Fruit fly (Drosophila melanogaster) whole organism, larva: ENCODE results near the gene CG33271.

ENCODE experiments used
- noc ChIP-seq: fragments of 200-800 bp; sonication (Bioruptor generic); optimal IDR thresholded peaks from 3 replicates; lab custom pipeline; 2019; ENCODE audit warnings: missing biosample characterization, mild to moderate bottlenecking, missing genetic modification characterization, moderate library complexity

CG33271 gene

DNA sequence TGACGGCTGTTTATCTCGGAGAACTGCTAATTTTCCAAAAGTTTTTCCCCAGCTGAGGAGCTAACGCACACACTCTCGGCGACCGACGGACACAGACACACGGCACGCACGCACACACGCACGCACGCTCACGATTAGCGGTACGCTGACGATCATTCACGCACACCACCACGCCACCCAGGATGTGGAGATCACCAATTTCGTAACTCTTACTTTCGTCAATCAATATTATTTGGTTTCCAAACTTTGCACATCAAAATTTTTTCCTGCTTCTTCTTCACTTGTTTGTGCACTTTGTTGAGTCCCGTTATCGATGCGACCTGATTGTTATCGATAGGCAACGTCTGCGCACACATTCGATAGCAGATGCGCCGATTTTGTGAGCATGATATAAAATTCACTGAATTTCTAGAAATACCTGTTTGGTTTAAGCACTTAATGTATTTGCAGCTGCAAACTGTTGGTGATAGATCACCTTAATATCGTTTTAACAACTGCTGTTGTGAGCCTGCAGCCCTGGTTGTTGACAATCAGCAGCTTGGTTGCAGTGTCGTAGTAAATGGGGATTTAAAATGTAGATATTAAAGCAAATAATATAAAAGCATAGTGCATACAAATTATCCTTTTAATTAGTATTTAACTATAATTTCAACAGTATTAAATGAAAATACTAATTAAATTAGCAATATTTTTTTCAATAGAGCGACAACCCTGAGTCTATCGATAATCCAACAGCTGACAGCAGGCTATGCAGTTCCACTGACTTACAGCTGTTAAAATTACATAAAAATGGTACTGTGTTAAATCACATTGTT is 15.1 kb downstream of the CG33271 start, which contains the start of the genes CG7394 and Mob2:
CG7394 (plus strand) TSS at position 51 of the 815 bp plus-strand sequence.
Mob2 (minus strand) TSS at position 288 of the 815 bp plus-strand sequence.
- peak; percentile 88 for TF ChIP-seq noc (tag; lab: Kevin White, UChicago)

DNA sequence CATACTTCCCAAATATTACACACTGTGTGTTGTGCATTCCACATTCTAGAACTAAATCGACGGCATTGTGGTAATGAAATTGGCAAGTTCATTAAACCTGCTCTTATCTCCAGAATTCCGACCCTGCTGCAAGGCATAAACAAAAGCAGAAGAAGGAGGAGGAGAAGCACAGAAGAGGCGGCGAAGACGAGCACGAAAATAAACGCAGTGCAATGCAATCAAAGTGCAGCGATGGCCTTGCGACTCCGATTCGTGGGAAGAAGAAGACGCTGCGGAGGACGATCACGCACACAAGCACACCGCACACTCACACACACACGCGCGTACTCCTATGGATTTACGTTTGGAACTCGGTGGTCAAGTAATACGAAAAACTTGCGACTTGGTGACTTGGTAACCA is 16.4 kb downstream of the CG33271 start:
- no peak for TF ChIP-seq noc (tag; lab: Kevin White, UChicago)

dm6 chr3L:11557209-11557608 is 20.1 kb downstream of the CG33271 start:
- TF ChIP-seq noc (tag; lab: Kevin White, UChicago), result no peak

- peak; percentile 41 for TF ChIP-seq noc (tag; lab: Kevin White, UChicago)
These were observed 20.7 kb downstream of the CG33271 start for dm6 chr3L:11556637-11557036.

DNA sequence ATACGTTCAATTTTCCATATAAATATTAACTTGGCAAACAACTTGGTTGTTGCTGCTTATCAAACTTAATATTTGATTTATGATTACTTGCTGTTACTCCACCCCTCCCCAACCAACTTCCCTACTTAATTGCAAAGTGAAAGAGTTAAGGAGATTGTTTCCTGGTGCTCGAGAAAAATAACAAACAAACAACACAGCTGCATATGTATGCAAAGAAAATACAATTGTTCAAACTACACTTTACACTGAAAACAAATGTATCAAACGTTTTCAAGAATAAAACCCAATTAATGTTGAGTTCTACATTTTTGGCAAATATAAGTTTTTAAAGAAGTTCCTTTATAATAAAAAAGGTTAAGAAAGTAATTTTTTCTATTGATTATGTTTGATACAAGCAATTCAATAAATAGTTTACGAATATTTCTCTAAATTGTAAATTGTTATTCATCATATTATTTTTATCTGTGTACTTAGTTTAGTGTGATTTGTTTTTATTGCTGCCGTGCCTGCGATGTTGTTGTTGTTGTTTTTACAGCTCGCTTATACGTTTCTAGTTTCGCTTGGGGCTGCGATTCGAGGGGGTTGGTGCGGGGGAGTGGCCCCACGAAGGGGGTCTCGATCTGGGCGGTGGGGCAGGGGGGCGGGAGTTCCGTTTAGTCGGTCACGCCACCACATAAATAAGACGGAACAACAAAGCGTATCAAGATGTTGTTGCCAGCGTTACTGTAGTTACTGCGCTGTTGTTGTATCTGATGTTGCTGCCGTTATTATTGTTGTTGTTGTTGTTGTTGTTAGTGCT is 21.4 kb downstream of the CG33271 start:
- TF ChIP-seq noc (tag; lab: Kevin White, UChicago), result peak; percentile 47

dm6 chr3L:11554796-11555195 is 22.5 kb downstream of the CG33271 start:
- no peak for TF ChIP-seq noc (tag; lab: Kevin White, UChicago)

dm6 chr3L:11554338-11554737 is 23.0 kb downstream of the CG33271 start:
- no peak for TF ChIP-seq noc (tag; lab: Kevin White, UChicago)

- no peak for TF ChIP-seq noc (tag; lab: Kevin White, UChicago)
These were observed 23.6 kb downstream of the CG33271 start for dm6 chr3L:11553672-11554068.

- peak; percentile 29 for TF ChIP-seq noc (tag; lab: Kevin White, UChicago)
These were observed 24.2 kb downstream of the CG33271 start for dm6 chr3L:11552996-11553671.

- no peak for TF ChIP-seq noc (tag; lab: Kevin White, UChicago)
These were observed 25.3 kb downstream of the CG33271 start for dm6 chr3L:11551949-11552348.

dm6 chr3L:11550359-11551056 is 26.8 kb downstream of the CG33271 start:
- no peak for TF ChIP-seq noc (tag; lab: Kevin White, UChicago)

- TF ChIP-seq noc (tag; lab: Kevin White, UChicago), result no peak
These were observed 27.9 kb downstream of the CG33271 start for dm6 chr3L:11549432-11549831.

DNA sequence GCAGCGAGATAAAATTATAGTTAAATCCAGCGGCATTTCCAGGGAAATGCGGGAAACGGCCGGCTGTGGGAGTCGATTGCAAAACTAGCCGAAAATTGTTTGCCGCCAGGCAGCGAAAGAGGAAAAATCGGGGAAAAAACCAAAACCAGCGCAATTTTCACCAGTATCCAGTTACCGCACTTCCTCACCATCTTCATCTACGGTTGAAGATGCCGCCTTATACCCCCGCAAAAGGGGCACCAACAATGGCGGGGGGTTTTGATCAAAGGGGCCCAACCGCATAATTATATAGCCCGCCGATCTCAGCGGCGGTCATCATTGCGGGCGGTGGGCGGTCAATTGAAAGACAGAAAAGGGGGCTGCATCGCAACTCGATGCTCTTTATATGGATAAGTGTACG is 29.3 kb downstream of the CG33271 start:
- TF ChIP-seq noc (tag; lab: Kevin White, UChicago), result no peak

DNA sequence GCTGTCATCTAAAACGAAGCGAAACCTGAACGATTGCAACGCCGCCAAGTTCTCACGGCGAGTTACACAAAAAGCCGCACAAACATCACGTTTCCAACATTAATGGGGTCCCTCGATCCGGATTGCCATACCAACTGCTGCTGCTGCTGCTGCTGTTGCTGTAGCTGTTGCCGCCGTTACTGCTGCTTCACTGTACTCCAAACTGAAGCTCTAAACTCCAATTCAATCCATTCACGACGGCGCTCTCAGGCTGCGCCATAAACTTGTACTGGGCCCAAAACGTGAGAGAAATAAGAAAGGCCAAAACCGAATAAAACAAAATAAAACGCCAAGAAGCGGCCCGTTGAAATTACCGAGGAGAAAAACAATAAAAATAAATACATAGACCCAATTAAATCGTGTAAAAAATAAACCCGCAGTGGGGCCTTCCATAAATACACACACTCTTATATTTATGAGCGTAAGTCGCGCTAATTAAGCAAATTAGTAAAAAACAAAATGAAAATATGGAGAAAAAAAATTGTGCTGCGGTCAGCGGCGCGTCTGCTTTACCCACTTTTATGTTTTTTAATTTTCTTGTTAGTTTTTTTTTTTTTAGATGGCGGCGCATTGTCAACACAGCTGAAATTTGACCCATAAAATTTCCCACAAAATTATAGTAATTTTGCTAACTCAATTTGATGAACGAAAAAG is 29.8 kb downstream of the CG33271 start:
- no peak for TF ChIP-seq noc (tag; lab: Kevin White, UChicago)
